Fruit fly (Drosophila melanogaster) whole organism, embryonic: Measurements from ENCODE around the gene CG15577.

Experiments
- Antp ChIP-seq: fragments of 200-800 bp; sonication (Bioruptor generic); optimal IDR thresholded peaks from 3 replicates; lab custom pipeline; 2016; ENCODE audit warnings: missing biosample characterization, missing genetic modification characterization
- Atf6 ChIP-seq: fragments of 200-800 bp; sonication (Bioruptor generic); IDR thresholded peaks from 2 replicates; pipeline ENCODE4 v1.3.6; 2022; ENCODE audit warnings: missing biosample characterization, missing genetic modification characterization
- CG13123 ChIP-seq: fragments of 200-800 bp; sonication (Bioruptor generic); optimal IDR thresholded peaks from 2 replicates; lab custom pipeline; 2016; ENCODE audit warnings: missing biosample characterization, missing genetic modification characterization
- CG13624 ChIP-seq: fragments of 200-800 bp; sonication (Bioruptor generic); optimal IDR thresholded peaks from 2 replicates; lab custom pipeline; 2016; ENCODE audit warnings: missing biosample characterization, missing genetic modification characterization
- CG13775 ChIP-seq: fragments of 200-800 bp; sonication (Bioruptor generic); optimal IDR thresholded peaks from 3 replicates; lab custom pipeline; 2017; ENCODE audit warnings: missing biosample characterization, mild to moderate bottlenecking, missing genetic modification characterization
- CG15696 ChIP-seq: fragments of 200-800 bp; sonication (Bioruptor generic); optimal IDR thresholded peaks from 2 replicates; lab custom pipeline; 2019; ENCODE audit warnings: missing biosample characterization, mild to moderate bottlenecking, missing genetic modification characterization, moderate library complexity
- CG34422 ChIP-seq: fragments of 200-800 bp; sonication (Bioruptor generic); IDR thresholded peaks from 3 replicates; pipeline ENCODE4 v1.3.6; 2022; ENCODE audit warnings: missing biosample characterization, missing genetic modification characterization
- CG4328 ChIP-seq: fragments of 200-800 bp; sonication (Bioruptor generic); optimal IDR thresholded peaks from 3 replicates; lab custom pipeline; 2017; ENCODE audit warnings: missing biosample characterization, missing genetic modification reagents, missing genetic modification characterization
- CG6791 ChIP-seq: fragments of 200-800 bp; sonication (Bioruptor generic); IDR thresholded peaks from 3 replicates; pipeline ENCODE4 v1.3.6; 2022; ENCODE audit warnings: missing biosample characterization, missing genetic modification characterization; ENCODE audit not compliant: partially characterized antibody
- CG8924 ChIP-seq: fragments of 200-800 bp; optimal IDR thresholded peaks from 3 replicates; lab custom pipeline; 2019; ENCODE audit warnings: missing biosample characterization, mild to moderate bottlenecking, missing genetic modification characterization, moderate library complexity
- Camta ChIP-seq: fragments of 200-800 bp; sonication (Bioruptor generic); optimal IDR thresholded peaks from 2 replicates; lab custom pipeline; 2016; ENCODE audit warnings: missing biosample characterization, missing genetic modification characterization
- H2.0 ChIP-seq: fragments of 200-800 bp; sonication (Bioruptor generic); IDR thresholded peaks from 2 replicates; pipeline ENCODE4 v1.3.6; 2022; ENCODE audit warnings: missing biosample characterization, missing genetic modification characterization
- HmgD ChIP-seq: fragments of 200-800 bp; sonication (Bioruptor generic); optimal IDR thresholded peaks from 3 replicates; lab custom pipeline; 2016; ENCODE audit warnings: missing biosample characterization, missing genetic modification characterization
- HmgZ ChIP-seq: fragments of 200-800 bp; sonication (Bioruptor generic); optimal IDR thresholded peaks from 2 replicates; lab custom pipeline; 2018; ENCODE audit warnings: missing biosample characterization, mild to moderate bottlenecking, missing genetic modification characterization
- MBD-R2 ChIP-seq: fragments of 200-800 bp; sonication (Bioruptor generic); IDR thresholded peaks from 2 replicates; pipeline ENCODE4 v1.3.6; 2022; ENCODE audit warnings: missing biosample characterization, missing genetic modification characterization
- NFAT ChIP-seq: fragments of 200-800 bp; sonication (Bioruptor generic); IDR thresholded peaks from 2 replicates; pipeline ENCODE4 v1.3.6; 2022; ENCODE audit warnings: missing biosample characterization, missing genetic modification characterization
- NfI ChIP-seq: fragments of 200-800 bp; sonication (Bioruptor generic); optimal IDR thresholded peaks from 3 replicates; lab custom pipeline; 2018; ENCODE audit warnings: missing biosample characterization, mild to moderate bottlenecking, missing genetic modification characterization, moderate library complexity
- Optix ChIP-seq: fragments of 200-800 bp; sonication (Bioruptor generic); IDR thresholded peaks from 3 replicates; pipeline ENCODE4 v1.3.6; 2022; ENCODE audit warnings: missing biosample characterization, missing genetic modification characterization
- Scr ChIP-seq: fragments of 200-800 bp; sonication (Bioruptor generic); IDR thresholded peaks from 2 replicates; pipeline ENCODE4 v1.3.6; 2022; ENCODE audit warnings: missing biosample characterization, missing genetic modification characterization; ENCODE audit not compliant: partially characterized antibody
- Sox102F ChIP-seq: fragments of 200-800 bp; sonication (Bioruptor generic); optimal IDR thresholded peaks from 2 replicates; lab custom pipeline; 2018; ENCODE audit warnings: missing biosample characterization, mild to moderate bottlenecking, missing genetic modification characterization, moderate library complexity
- TFAM ChIP-seq: fragments of 200-800 bp; sonication (Bioruptor generic); optimal IDR thresholded peaks from 2 replicates; lab custom pipeline; 2017; ENCODE audit warnings: missing biosample characterization, missing genetic modification characterization, inconsistent platforms
- aop ChIP-seq: fragments of 200-800 bp; sonication (Bioruptor generic); IDR thresholded peaks from 2 replicates; pipeline ENCODE4 v1.3.6; 2022; ENCODE audit warnings: missing biosample characterization, missing genetic modification characterization
- bbx ChIP-seq: fragments of 200-800 bp; sonication (Bioruptor generic); IDR thresholded peaks from 2 replicates; pipeline ENCODE4 v1.3.6; 2022; ENCODE audit warnings: missing biosample characterization, missing genetic modification characterization; ENCODE audit not compliant: partially characterized antibody
- bowl ChIP-seq: fragments of 200-800 bp; sonication (Bioruptor generic); IDR thresholded peaks from 2 replicates; pipeline ENCODE4 v1.3.6; 2022; ENCODE audit warnings: missing biosample characterization, missing genetic modification characterization
- cad ChIP-seq: fragments of >200 bp; optimal IDR thresholded peaks from 2 replicates; lab custom pipeline; 2017; ENCODE audit warnings: missing biosample characterization, missing genetic modification characterization
- cato ChIP-seq: fragments of 200-800 bp; sonication (Bioruptor generic); optimal IDR thresholded peaks from 2 replicates; lab custom pipeline; 2016; ENCODE audit warnings: missing biosample characterization, missing genetic modification characterization, borderline replicate concordance
- chn ChIP-seq: fragments of 200-800 bp; sonication (Bioruptor generic); optimal IDR thresholded peaks from 2 replicates; lab custom pipeline; 2016; ENCODE audit warnings: missing biosample characterization, missing genetic modification characterization
- corto ChIP-seq: fragments of 200-800 bp; sonication (Bioruptor generic); optimal IDR thresholded peaks from 2 replicates; lab custom pipeline; 2016; ENCODE audit warnings: missing biosample characterization, mild to moderate bottlenecking, missing genetic modification characterization, moderate library complexity
- eyg ChIP-seq: fragments of 200-800 bp; sonication (Bioruptor generic); optimal IDR thresholded peaks from 3 replicates; lab custom pipeline; 2016; ENCODE audit warnings: missing biosample characterization, missing genetic modification characterization
- gce ChIP-seq: fragments of 200-800 bp; sonication (Bioruptor generic); IDR thresholded peaks from 3 replicates; pipeline ENCODE4 v1.3.6; 2022; ENCODE audit warnings: missing biosample characterization, missing genetic modification characterization
- gcm2 ChIP-seq: fragments of 200-800 bp; sonication (Bioruptor generic); optimal IDR thresholded peaks from 2 replicates; lab custom pipeline; 2016; ENCODE audit warnings: missing biosample characterization, missing genetic modification characterization
- gem ChIP-seq: fragments of 200-800 bp; sonication (Bioruptor generic); optimal IDR thresholded peaks from 2 replicates; lab custom pipeline; 2019; ENCODE audit warnings: missing biosample characterization, mild to moderate bottlenecking, missing genetic modification characterization, moderate library complexity
- gsb-n ChIP-seq: fragments of 200-800 bp; sonication (Bioruptor generic); optimal IDR thresholded peaks from 3 replicates; lab custom pipeline; 2018; ENCODE audit warnings: missing biosample characterization, mild to moderate bottlenecking, missing genetic modification characterization
- jing ChIP-seq: fragments of 200-800 bp; sonication (Bioruptor generic); optimal IDR thresholded peaks from 2 replicates; lab custom pipeline; 2018; ENCODE audit warnings: missing biosample characterization, mild to moderate bottlenecking, missing genetic modification characterization
- kay ChIP-seq: fragments of 200-800 bp; sonication (Bioruptor generic); optimal IDR thresholded peaks from 2 replicates; lab custom pipeline; 2016; ENCODE audit warnings: missing biosample characterization, missing genetic modification characterization
- ken ChIP-seq: fragments of 200-800 bp; sonication (Bioruptor generic); IDR thresholded peaks from 3 replicates; pipeline ENCODE4 v1.3.6; 2022; ENCODE audit warnings: missing biosample characterization, missing genetic modification characterization
- mld ChIP-seq: fragments of 200-800 bp; sonication (Bioruptor generic); IDR thresholded peaks from 3 replicates; pipeline ENCODE4 v1.3.6; 2022; ENCODE audit warnings: missing biosample characterization, missing genetic modification characterization; ENCODE audit not compliant: partially characterized antibody
- prd ChIP-seq, 3 experiments: fragments of >200 bp in 2 of 3; fragments of 200-800 bp in 1 of 3; sonication (Bioruptor generic) in 1 of 3; optimal IDR thresholded peaks in 2 of 3; IDR thresholded peaks in 1 of 3; 2 replicates in 2 of 3; 3 replicates in 1 of 3; pipeline versions ENCODE4 v1.3.6 to Lab custom; 2017 to 2022; ENCODE audit warnings: missing biosample characterization in 1 of 3, missing genetic modification characterization in 1 of 3
- pzg ChIP-seq: fragments of 200-800 bp; sonication (Bioruptor generic); optimal IDR thresholded peaks from 3 replicates; lab custom pipeline; 2018; ENCODE audit warnings: missing biosample characterization, mild to moderate bottlenecking, missing genetic modification characterization, moderate library complexity
- schlank ChIP-seq: fragments of 200-800 bp; sonication (Bioruptor generic); optimal IDR thresholded peaks from 2 replicates; lab custom pipeline; 2018; ENCODE audit warnings: missing biosample characterization, mild to moderate bottlenecking, missing genetic modification characterization
- sqz ChIP-seq: fragments of 200-800 bp; sonication (Bioruptor generic); optimal IDR thresholded peaks from 3 replicates; lab custom pipeline; 2018; ENCODE audit warnings: missing biosample characterization, mild to moderate bottlenecking, missing genetic modification characterization
- stc ChIP-seq: fragments of 200-800 bp; sonication (Bioruptor generic); IDR thresholded peaks from 2 replicates; pipeline ENCODE4 v1.3.6; 2022; ENCODE audit warnings: missing biosample characterization, missing genetic modification characterization
- tgo ChIP-seq: fragments of 200-800 bp; sonication (Bioruptor generic); IDR thresholded peaks from 3 replicates; pipeline ENCODE4 v1.3.6; 2022; ENCODE audit warnings: missing biosample characterization, missing genetic modification characterization
- tll ChIP-seq, 2 experiments: fragments of 200-800 bp in 1 of 2; fragments of >200 bp in 1 of 2; sonication (Bioruptor generic) in 1 of 2; optimal IDR thresholded peaks; 2 replicates each; lab custom pipeline; 2017 to 2019; ENCODE audit warnings: missing biosample characterization in 2 of 2, missing genetic modification characterization in 2 of 2, mild to moderate bottlenecking in 1 of 2, moderate library complexity in 1 of 2
- tna ChIP-seq: fragments of 200-800 bp; sonication (Bioruptor generic); IDR thresholded peaks from 2 replicates; pipeline ENCODE4 v1.3.6; 2022; ENCODE audit warnings: missing biosample characterization, missing genetic modification characterization; ENCODE audit not compliant: partially characterized antibody
- usp ChIP-seq: fragments of >200 bp; optimal IDR thresholded peaks from 2 replicates; lab custom pipeline; 2017; ENCODE audit warnings: missing biosample characterization, missing genetic modification characterization
- wor ChIP-seq: fragments of 200-800 bp; sonication (Bioruptor generic); IDR thresholded peaks from 2 replicates; pipeline ENCODE4 v1.3.6; 2022; ENCODE audit warnings: missing biosample characterization, missing genetic modification characterization
- zen ChIP-seq: fragments of 200-800 bp; sonication (Bioruptor generic); optimal IDR thresholded peaks from 3 replicates; lab custom pipeline; 2018; ENCODE audit warnings: missing biosample characterization, mild to moderate bottlenecking, missing genetic modification characterization, moderate library complexity
- zf30C ChIP-seq: fragments of 200-800 bp; sonication (Bioruptor generic); optimal IDR thresholded peaks from 3 replicates; lab custom pipeline; 2018; ENCODE audit warnings: missing biosample characterization, mild to moderate bottlenecking, missing genetic modification characterization
- zfh1 ChIP-seq: fragments of 200-800 bp; sonication (Bioruptor generic); IDR thresholded peaks from 3 replicates; pipeline ENCODE4 v1.3.6; 2022; ENCODE audit warnings: missing biosample characterization, missing genetic modification characterization

Gene CG15577

DNA sequence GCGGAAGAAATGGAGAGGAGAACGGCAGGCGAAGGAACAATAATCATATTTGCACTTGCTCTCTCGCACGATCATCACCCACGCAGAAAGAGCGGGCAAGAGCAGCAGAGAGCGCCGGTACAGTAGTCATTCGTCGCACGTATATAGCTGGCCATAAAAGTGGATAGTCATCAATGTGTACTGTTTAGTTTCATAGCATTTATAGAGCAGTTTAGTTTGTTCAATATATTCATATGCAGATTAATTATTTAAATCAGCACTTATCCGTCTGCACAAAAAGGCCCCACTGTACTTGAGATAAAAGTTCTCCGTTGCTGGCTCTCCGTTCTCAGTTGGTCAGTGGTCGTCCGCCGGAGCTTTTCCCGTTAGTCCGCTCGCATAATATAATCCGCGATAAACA, 48.0 kb upstream of the CG15577 start (continued):
- TF ChIP-seq bowl (GFP tag; lab: Robert Waterston, UW) (peak; percentile 97), eyg (peak; percentile 97), CG4328 (GFP tag; lab: Kevin White, UChicago) (peak; percentile 98), bbx (no peak), zfh1 (GFP tag; lab: Robert Waterston, UW) (peak; percentile 99), chn (peak; percentile 96), CG13123 (GFP tag; lab: Kevin White, UChicago) (peak; percentile 95), mld (no peak), MBD-R2 (peak; percentile 99), TFAM (GFP tag; lab: Kevin White, UChicago) (peak; percentile 59), Sox102F (peak; percentile 98), HmgD (GFP tag; lab: Kevin White, UChicago) (peak; percentile 98), H2.0 (GFP tag; lab: Robert Waterston, UW) (peak; percentile 99), wor (GFP tag; lab: Robert Waterston, UW) (peak; percentile 97), zf30C (GFP tag; lab: Kevin White, UChicago) (peak; percentile 42), HmgZ (tag; lab: Kevin White, UChicago) (peak; percentile 99), Scr (no peak), aop (GFP tag; lab: Robert Waterston, UW) (peak; percentile 97), tna (GFP tag; lab: Robert Waterston, UW) (no peak), pzg (GFP tag; lab: Kevin White, UChicago) (peak; percentile 42), gce (peak; percentile 98), CG34422 (GFP tag; lab: Robert Waterston, UW) (peak; percentile 99), Antp (GFP tag; lab: Kevin White, UChicago) (peak; percentile 98), Atf6 (GFP tag; lab: Robert Waterston, UW) (peak; percentile 100), Optix (GFP tag; lab: Robert Waterston, UW) (peak; percentile 98), gsb-n (peak; percentile 91), tgo (GFP tag; lab: Robert Waterston, UW) (peak; percentile 99), sqz (GFP tag; lab: Kevin White, UChicago) (peak; percentile 93), CG15696 (peak; percentile 87), gcm2 (peak; percentile 95), CG8924 (peak; percentile 97), NfI (peak; percentile 99), stc (GFP tag; lab: Robert Waterston, UW) (peak; percentile 98), zen (tag; lab: Kevin White, UChicago) (peak; percentile 93), ken (peak; percentile 99), prd (optimal IDR thresholded peaks at IDR 0.05; lab: Kevin White, UChicago) (no peak), prd (GFP tag; IDR thresholded peaks at IDR 0.05; lab: Robert Waterston, UW) (peak; percentile 99), kay (GFP tag; lab: Kevin White, UChicago) (peak; percentile 97), tll (GFP tag; optimal IDR thresholded peaks at IDR 0.05; lab: Kevin White, UChicago) (no peak), corto (peak; percentile 96), usp (GFP tag; lab: Kevin White, UChicago) (no peak), NFAT (GFP tag; lab: Robert Waterston, UW) (peak; percentile 99), Camta (GFP tag; lab: Kevin White, UChicago) (peak; percentile 97), CG13775 (GFP tag; lab: Kevin White, UChicago) (peak; percentile 94), CG13624 (peak; percentile 99), gem (tag; lab: Kevin White, UChicago) (peak; percentile 98), cad (GFP tag; lab: Kevin White, UChicago) (no peak), schlank (tag; lab: Kevin White, UChicago) (peak; percentile 98), jing (GFP tag; lab: Kevin White, UChicago) (peak; percentile 96), cato (GFP tag; lab: Kevin White, UChicago) (peak; percentile 95), CG6791 (GFP tag; lab: Robert Waterston, UW) (no peak)
